Fruit fly (Drosophila melanogaster) whole organism, embryonic: Measurements from ENCODE around the gene CG31344.

Experiments
- Atf-2 ChIP-seq: fragments of 200-800 bp; sonication (Bioruptor generic); optimal IDR thresholded peaks from 2 replicates; lab custom pipeline; 2016; ENCODE audit warnings: missing biosample characterization, missing genetic modification characterization
- CG10147 ChIP-seq: fragments of 200-800 bp; sonication (Bioruptor generic); optimal IDR thresholded peaks from 2 replicates; lab custom pipeline; 2019; ENCODE audit warnings: missing biosample characterization, mild to moderate bottlenecking, missing genetic modification characterization, moderate library complexity
- CG10366 ChIP-seq: fragments of 200-800 bp; sonication (Bioruptor generic); IDR thresholded peaks from 2 replicates; pipeline ENCODE4 v1.3.6; 2022; ENCODE audit warnings: missing biosample characterization, missing genetic modification characterization
- CG10462 ChIP-seq: fragments of 200-800 bp; sonication (Bioruptor generic); optimal IDR thresholded peaks from 2 replicates; lab custom pipeline; 2016; ENCODE audit warnings: missing biosample characterization, missing genetic modification characterization
- CG11456 ChIP-seq: fragments of 200-800 bp; sonication (Bioruptor generic); IDR thresholded peaks from 3 replicates; pipeline ENCODE4 v1.3.6; 2022; ENCODE audit warnings: missing biosample characterization, missing genetic modification characterization
- CG11723 ChIP-seq: fragments of 200-800 bp; sonication (Bioruptor generic); optimal IDR thresholded peaks from 2 replicates; lab custom pipeline; 2017; ENCODE audit warnings: missing biosample characterization, mild to moderate bottlenecking, missing genetic modification characterization
- CG14965 ChIP-seq: fragments of 200-800 bp; sonication (Bioruptor generic); optimal IDR thresholded peaks from 2 replicates; lab custom pipeline; 2016; ENCODE audit warnings: missing biosample characterization, missing genetic modification characterization, borderline replicate concordance
- CG1602 ChIP-seq: fragments of 200-800 bp; sonication (Bioruptor generic); optimal IDR thresholded peaks from 3 replicates; lab custom pipeline; 2016; ENCODE audit warnings: missing biosample characterization, missing genetic modification characterization
- CG1647 ChIP-seq: fragments of 200-800 bp; sonication (Bioruptor generic); optimal IDR thresholded peaks from 3 replicates; lab custom pipeline; 2016; ENCODE audit warnings: missing biosample characterization, missing genetic modification characterization
- CG2120 ChIP-seq: fragments of 200-800 bp; sonication (Bioruptor generic); optimal IDR thresholded peaks from 3 replicates; lab custom pipeline; 2016; ENCODE audit warnings: missing biosample characterization, missing genetic modification characterization
- CG31441 ChIP-seq: fragments of 200-800 bp; sonication (Bioruptor generic); IDR thresholded peaks from 2 replicates; pipeline ENCODE4 v1.3.6; 2022; ENCODE audit warnings: missing biosample characterization, missing genetic modification characterization
- CG3995 ChIP-seq: fragments of 200-800 bp; sonication (Bioruptor generic); optimal IDR thresholded peaks from 3 replicates; lab custom pipeline; 2016; ENCODE audit warnings: missing biosample characterization, missing genetic modification characterization
- CG5245 ChIP-seq: fragments of 200-800 bp; sonication (Bioruptor generic); optimal IDR thresholded peaks from 3 replicates; lab custom pipeline; 2016; ENCODE audit warnings: missing biosample characterization, missing genetic modification characterization
- CG5953 ChIP-seq: fragments of 200-800 bp; sonication (Bioruptor generic); IDR thresholded peaks from 2 replicates; pipeline ENCODE4 v1.3.6; 2022; ENCODE audit warnings: missing biosample characterization, missing genetic modification characterization
- CG6765 ChIP-seq: fragments of 200-800 bp; sonication (Bioruptor generic); optimal IDR thresholded peaks from 3 replicates; lab custom pipeline; 2017; ENCODE audit warnings: missing biosample characterization, mild to moderate bottlenecking, missing genetic modification characterization
- CG6813 ChIP-seq: fragments of 200-800 bp; sonication (Bioruptor generic); optimal IDR thresholded peaks from 2 replicates; lab custom pipeline; 2017; ENCODE audit warnings: missing biosample characterization, missing genetic modification characterization, mild to moderate bottlenecking, moderate library complexity, missing genetic modification reagents
- CG7786 ChIP-seq: fragments of 200-800 bp; sonication (Bioruptor generic); optimal IDR thresholded peaks from 2 replicates; lab custom pipeline; 2016; ENCODE audit warnings: missing biosample characterization, missing genetic modification characterization
- CG8089 ChIP-seq: fragments of 200-800 bp; sonication (Bioruptor generic); optimal IDR thresholded peaks from 3 replicates; lab custom pipeline; 2016; ENCODE audit warnings: missing biosample characterization, missing genetic modification characterization
- CG8944 ChIP-seq: fragments of 200-800 bp; sonication (Bioruptor generic); optimal IDR thresholded peaks from 3 replicates; lab custom pipeline; 2016; ENCODE audit warnings: missing biosample characterization, missing genetic modification characterization
- CHES-1-like ChIP-seq: fragments of 200-800 bp; sonication (Bioruptor generic); optimal IDR thresholded peaks from 2 replicates; lab custom pipeline; 2016; ENCODE audit warnings: missing biosample characterization, missing genetic modification characterization
- CoRest ChIP-seq: fragments of 200-800 bp; sonication (Bioruptor generic); optimal IDR thresholded peaks from 3 replicates; lab custom pipeline; 2018; ENCODE audit warnings: missing biosample characterization, mild to moderate bottlenecking, missing genetic modification characterization, moderate library complexity
- Dbx ChIP-seq: fragments of 200-800 bp; sonication (Bioruptor generic); IDR thresholded peaks from 3 replicates; pipeline ENCODE4 v1.3.6; 2022; ENCODE audit warnings: missing biosample characterization, missing genetic modification characterization
- Drgx ChIP-seq: fragments of 200-800 bp; sonication (Bioruptor generic); IDR thresholded peaks from 2 replicates; pipeline ENCODE4 v1.3.6; 2022; ENCODE audit warnings: missing biosample characterization, missing genetic modification characterization
- Ets65A ChIP-seq: fragments of 200-800 bp; sonication (Bioruptor generic); peaks from one replicate; lab custom pipeline; 2016; ENCODE audit warnings: missing biosample characterization, missing genetic modification characterization
- Gug ChIP-seq: fragments of 200-800 bp; sonication (Bioruptor generic); IDR thresholded peaks from 4 replicates; pipeline ENCODE4 v1.3.6; 2022; ENCODE audit warnings: missing biosample characterization, missing genetic modification characterization
- HLHmδ ChIP-seq: fragments of 200-800 bp; sonication (Bioruptor generic); optimal IDR thresholded peaks from 2 replicates; lab custom pipeline; 2018; ENCODE audit warnings: missing biosample characterization, mild to moderate bottlenecking, missing genetic modification characterization, moderate library complexity
- Lpt ChIP-seq: fragments of >200 bp; optimal IDR thresholded peaks from 2 replicates; lab custom pipeline; 2018; ENCODE audit warnings: missing biosample characterization, missing genetic modification characterization
- Meics ChIP-seq: fragments of 200-800 bp; sonication (Bioruptor generic); optimal IDR thresholded peaks from 2 replicates; lab custom pipeline; 2017; ENCODE audit warnings: missing biosample characterization, mild to moderate bottlenecking, missing genetic modification characterization
- Nf-YA ChIP-seq: fragments of 200-800 bp; sonication (Bioruptor generic); IDR thresholded peaks from 2 replicates; pipeline ENCODE4 v1.3.6; 2022; ENCODE audit warnings: missing biosample characterization, missing genetic modification characterization
- Sin3A ChIP-seq: fragments of >200 bp; optimal IDR thresholded peaks from 2 replicates; lab custom pipeline; 2018
- ase ChIP-seq: fragments of 200-800 bp; sonication (Bioruptor generic); IDR thresholded peaks from 3 replicates; pipeline ENCODE4 v1.3.6; 2022; ENCODE audit warnings: missing biosample characterization, missing genetic modification characterization
- az2 ChIP-seq: fragments of 200-800 bp; sonication (Bioruptor generic); optimal IDR thresholded peaks from 3 replicates; lab custom pipeline; 2016; ENCODE audit warnings: missing biosample characterization, missing genetic modification characterization
- da ChIP-seq: fragments of 200-800 bp; sonication (Bioruptor generic); optimal IDR thresholded peaks from 2 replicates; lab custom pipeline; 2016; ENCODE audit warnings: missing biosample characterization, missing genetic modification characterization
- dm ChIP-seq: fragments of 200-800 bp; sonication (Bioruptor generic); optimal IDR thresholded peaks from 3 replicates; lab custom pipeline; 2016; ENCODE audit warnings: missing biosample characterization, missing genetic modification characterization
- ems ChIP-seq: fragments of 200-800 bp; sonication (Bioruptor generic); optimal IDR thresholded peaks from 3 replicates; lab custom pipeline; 2016; ENCODE audit warnings: missing biosample characterization, missing genetic modification characterization
- ftz-f1 ChIP-seq: fragments of 200-800 bp; sonication (Bioruptor generic); optimal IDR thresholded peaks from 2 replicates; lab custom pipeline; 2016; ENCODE audit warnings: missing biosample characterization, missing genetic modification characterization
- grn ChIP-seq: fragments of 200-800 bp; sonication (Bioruptor generic); optimal IDR thresholded peaks from 3 replicates; lab custom pipeline; 2017; ENCODE audit warnings: missing biosample characterization, missing genetic modification characterization
- h ChIP-seq: fragments of >200 bp; optimal IDR thresholded peaks from 2 replicates; lab custom pipeline; 2017
- hkb ChIP-seq, 2 experiments: fragments of 200-800 bp in 1 of 2; fragments of >200 bp in 1 of 2; sonication (Bioruptor generic) in 1 of 2; IDR thresholded peaks in 1 of 2; optimal IDR thresholded peaks in 1 of 2; 2 replicates each; pipeline versions ENCODE4 v1.3.6 to Lab custom; 2017 to 2022; ENCODE audit warnings: missing biosample characterization in 1 of 2, missing genetic modification characterization in 1 of 2
- insv ChIP-seq, 2 experiments: fragments of 200-800 bp; sonication (Bioruptor generic); optimal IDR thresholded peaks; 3 replicates each; lab custom pipeline; 2016 to 2018; ENCODE audit warnings: missing biosample characterization in 2 of 2, missing genetic modification characterization in 2 of 2
- mirr ChIP-seq: fragments of 200-800 bp; sonication (Bioruptor generic); optimal IDR thresholded peaks from 3 replicates; lab custom pipeline; 2018; ENCODE audit warnings: missing biosample characterization, mild to moderate bottlenecking, missing genetic modification characterization
- psq ChIP-seq: fragments of 200-800 bp; sonication (Bioruptor generic); optimal IDR thresholded peaks from 2 replicates; lab custom pipeline; 2017; ENCODE audit warnings: missing biosample characterization, missing genetic modification characterization
- scrt ChIP-seq: fragments of 200-800 bp; sonication (Bioruptor generic); optimal IDR thresholded peaks from 2 replicates; lab custom pipeline; 2018; ENCODE audit warnings: missing biosample characterization, mild to moderate bottlenecking, missing genetic modification characterization, moderate library complexity
- seq ChIP-seq: fragments of 200-800 bp; sonication (Bioruptor generic); IDR thresholded peaks from 2 replicates; pipeline ENCODE4 v1.3.6; 2022; ENCODE audit warnings: missing biosample characterization, missing genetic modification characterization
- tin ChIP-seq: fragments of 200-800 bp; sonication (Bioruptor generic); optimal IDR thresholded peaks from 3 replicates; lab custom pipeline; 2016; ENCODE audit warnings: missing biosample characterization, missing genetic modification characterization
- tll ChIP-seq, 2 experiments: fragments of 200-800 bp in 1 of 2; fragments of >200 bp in 1 of 2; sonication (Bioruptor generic) in 1 of 2; optimal IDR thresholded peaks; 2 replicates each; lab custom pipeline; 2017 to 2019; ENCODE audit warnings: missing biosample characterization in 2 of 2, missing genetic modification characterization in 2 of 2, mild to moderate bottlenecking in 1 of 2, moderate library complexity in 1 of 2
- trh ChIP-seq: fragments of 200-800 bp; sonication (Bioruptor generic); optimal IDR thresholded peaks from 2 replicates; lab custom pipeline; 2016; ENCODE audit warnings: missing biosample characterization, missing genetic modification characterization
- ttk ChIP-seq: fragments of 200-800 bp; sonication (Bioruptor generic); IDR thresholded peaks from 2 replicates; pipeline ENCODE4 v2.1.2; 2022; ENCODE audit warnings: missing biosample characterization, missing genetic modification characterization
- wek ChIP-seq: fragments of 200-800 bp; sonication (Bioruptor generic); optimal IDR thresholded peaks from 3 replicates; lab custom pipeline; 2018; ENCODE audit warnings: missing biosample characterization, mild to moderate bottlenecking, missing genetic modification characterization, moderate library complexity
- z ChIP-seq: fragments of 200-800 bp; sonication (Bioruptor generic); IDR thresholded peaks from 3 replicates; pipeline ENCODE4 v1.3.6; 2022; ENCODE audit warnings: missing biosample characterization, missing genetic modification characterization

Gene CG31344

DNA sequence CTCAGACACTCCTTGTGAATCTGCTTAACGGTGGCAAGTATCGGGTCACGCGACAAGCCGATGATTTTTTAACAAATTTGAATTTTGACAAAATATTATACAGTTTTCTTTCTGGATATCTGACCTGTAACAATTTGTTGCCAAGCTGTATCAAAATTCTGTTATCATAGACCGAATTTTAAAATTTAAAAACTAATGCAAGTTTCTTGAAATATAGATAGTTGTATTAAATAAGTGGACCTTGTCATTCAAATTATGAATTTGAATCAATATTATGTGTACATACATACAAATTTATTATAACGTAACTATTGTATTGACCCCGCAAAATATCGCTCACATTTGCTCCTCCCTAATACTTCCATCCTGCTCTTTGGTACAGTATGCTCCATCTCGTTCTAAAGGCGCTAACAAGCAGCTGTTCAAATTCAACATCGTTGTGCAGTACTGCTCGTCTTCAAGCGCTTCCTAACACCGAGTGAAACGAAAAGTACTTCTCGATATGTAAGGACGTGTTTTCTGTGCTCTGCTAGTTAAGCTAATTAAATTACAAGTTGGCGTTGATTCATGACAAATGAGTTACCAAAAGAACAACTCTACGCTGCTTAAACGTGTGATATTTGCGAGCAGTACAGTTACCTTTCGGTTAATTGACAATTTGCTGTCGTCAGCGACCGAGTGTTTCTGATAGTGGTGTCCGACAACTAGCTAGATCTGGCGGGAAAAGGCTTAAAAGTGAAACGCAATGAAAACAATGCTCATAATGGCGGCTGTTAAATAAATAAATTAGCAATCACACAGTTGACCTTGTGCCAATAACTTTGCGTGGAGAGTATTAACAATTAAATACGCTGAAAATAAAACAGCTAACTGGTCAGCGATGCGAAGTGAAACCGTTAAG, 28.7 kb downstream of the CG31344 start, which contains the start of the genes Kpc1 and CG42542 (continued):
- peak; percentile 35 for TF ChIP-seq hkb (optimal IDR thresholded peaks at IDR 0.05; lab: Kevin White, UChicago)
- TF ChIP-seq hkb (GFP tag; IDR thresholded peaks at IDR 0.05; lab: Robert Waterston, UW) = 0 out of 2 replicates have a peak, but pooled peaks have one; percentile 20
- peak in 1 of 2 experiments; percentile 29 for TF ChIP-seq insv (GFP tag; optimal IDR thresholded peaks at IDR 0.05; lab: Kevin White, UChicago)
- TF ChIP-seq wek (GFP tag; lab: Kevin White, UChicago) = no peak
- TF ChIP-seq seq (GFP tag; lab: Robert Waterston, UW) = no peak
- TF ChIP-seq mirr (GFP tag; lab: Kevin White, UChicago) = peak; percentile 29
- peak; percentile 46; the same call in 1 of the 2 replicates for TF ChIP-seq ttk
- TF ChIP-seq CG7786 (GFP tag; lab: Kevin White, UChicago) = peak; percentile 81
- peak in 1 of 2 experiments; percentile 86 for TF ChIP-seq tll (GFP tag; optimal IDR thresholded peaks at IDR 0.05; lab: Kevin White, UChicago)
- no peak for TF ChIP-seq h (lab: Kevin White, UChicago)
- no peak for TF ChIP-seq z (GFP tag; lab: Robert Waterston, UW)
- peak; percentile 96 for TF ChIP-seq Ets65A (GFP tag; lab: Kevin White, UChicago)
- TF ChIP-seq Gug (GFP tag; lab: Robert Waterston, UW) = peak; percentile 62; the same call in 3 of the 4 replicates
- peak; percentile 63 for TF ChIP-seq HLHmδ
- no peak for TF ChIP-seq CG14965
- peak; percentile 56 for TF ChIP-seq CG11723 (GFP tag; lab: Kevin White, UChicago)
- peak; percentile 55 for TF ChIP-seq CHES-1-like (GFP tag; lab: Kevin White, UChicago)
- peak; percentile 35 for TF ChIP-seq scrt (GFP tag; lab: Kevin White, UChicago)
- TF ChIP-seq CG3995 (GFP tag; lab: Kevin White, UChicago) = peak; percentile 64
- peak; percentile 86 for TF ChIP-seq da (GFP tag; lab: Kevin White, UChicago)
- peak; percentile 94 for TF ChIP-seq ftz-f1 (GFP tag; lab: Kevin White, UChicago)
- peak; percentile 13 for TF ChIP-seq CG6765 (GFP tag; lab: Kevin White, UChicago)
- TF ChIP-seq dm = peak; percentile 42
- TF ChIP-seq tin = peak; percentile 76
- TF ChIP-seq Atf-2 (GFP tag; lab: Kevin White, UChicago) = peak; percentile 72
- peak; percentile 80 for TF ChIP-seq ems (GFP tag; lab: Kevin White, UChicago)
- peak; percentile 19 for TF ChIP-seq CG6813 (GFP tag; lab: Kevin White, UChicago)
- peak; percentile 58 for TF ChIP-seq trh (GFP tag; lab: Kevin White, UChicago)
- peak; percentile 50 for TF ChIP-seq CG5245
- peak; percentile 50 for TF ChIP-seq psq (GFP tag; lab: Kevin White, UChicago)
- peak; percentile 64 for TF ChIP-seq Meics
- TF ChIP-seq Drgx (GFP tag; lab: Robert Waterston, UW) = no peak
- peak; percentile 91 for TF ChIP-seq CG2120 (GFP tag; lab: Kevin White, UChicago)
- TF ChIP-seq CG10366 (GFP tag; lab: Robert Waterston, UW) = peak; percentile 61
- TF ChIP-seq CG1647 = peak; percentile 84
- peak; percentile 75; the same call in 2 of the 3 replicates for TF ChIP-seq CG11456 (GFP tag; lab: Robert Waterston, UW)
- peak; percentile 89 for TF ChIP-seq Dbx (GFP tag; lab: Robert Waterston, UW)
- no peak for TF ChIP-seq Lpt (GFP tag; lab: Kevin White, UChicago)
- TF ChIP-seq CG8944 = peak; percentile 59
- no peak for TF ChIP-seq CG10147 (GFP tag; lab: Kevin White, UChicago)
- peak; percentile 66 for TF ChIP-seq ase
- TF ChIP-seq CG8089 (GFP tag; lab: Kevin White, UChicago) = peak; percentile 56
- TF ChIP-seq CG1602 (GFP tag; lab: Kevin White, UChicago) = peak; percentile 79
- peak; percentile 89 for TF ChIP-seq Sin3A (lab: Kevin White, UChicago)
- peak; percentile 78 for TF ChIP-seq CG31441 (GFP tag; lab: Robert Waterston, UW)
- TF ChIP-seq grn (GFP tag; lab: Kevin White, UChicago) = no peak
- TF ChIP-seq Nf-YA = no peak
- TF ChIP-seq az2 (GFP tag; lab: Kevin White, UChicago) = peak; percentile 77
- no peak for TF ChIP-seq CG5953 (GFP tag; lab: Robert Waterston, UW)
- peak; percentile 81 for TF ChIP-seq CoRest (tag; lab: Kevin White, UChicago)
- TF ChIP-seq CG10462 (GFP tag; lab: Kevin White, UChicago) = peak; percentile 86
